Worm (Caenorhabditis elegans) whole organism, early embryonic: Measurements from ENCODE around the gene prk-1.

Experiments
- B0310.2 ChIP-seq: sonication (generic microtip); optimal IDR thresholded peaks from 2 replicates; lab custom pipeline; 2016; ENCODE audit warnings: mild to moderate bottlenecking, missing genetic modification characterization, missing compliant biosample characterization
- F13C5.2 ChIP-seq: sonication (generic microtip); optimal IDR thresholded peaks from 2 replicates; lab custom pipeline; 2017; ENCODE audit warnings: mild to moderate bottlenecking, missing genetic modification characterization, inconsistent platforms, missing compliant biosample characterization
- aly-1 ChIP-seq: sonication (generic microtip); optimal IDR thresholded peaks from 2 replicates; lab custom pipeline; 2016; ENCODE audit warnings: missing genetic modification characterization, missing compliant biosample characterization
- ama-1 ChIP-seq: fragments of 150-350 bp; optimal IDR thresholded peaks from 2 replicates; lab custom pipeline; 2014
- ceh-13 ChIP-seq: fragments of 200-800 bp; sonication (Bioruptor generic); optimal IDR thresholded peaks from 2 replicates; lab custom pipeline; 2018; ENCODE audit warnings: mild to moderate bottlenecking, missing genetic modification characterization, missing compliant biosample characterization
- ceh-36 ChIP-seq: sonication (generic microtip); optimal IDR thresholded peaks from 2 replicates; lab custom pipeline; 2016; ENCODE audit warnings: missing genetic modification characterization, inconsistent platforms, missing compliant biosample characterization
- ets-7 ChIP-seq: sonication (generic microtip); optimal IDR thresholded peaks from 2 replicates; lab custom pipeline; 2016; ENCODE audit warnings: missing genotype, missing genetic modification characterization, missing compliant biosample characterization
- flt-1 ChIP-seq: fragments of 200-800 bp; sonication (Bioruptor generic); IDR thresholded peaks from 2 replicates; pipeline ENCODE4 v1.3.6; 2022; ENCODE audit warnings: missing genetic modification characterization, missing compliant biosample characterization
- hmbx-1 ChIP-seq: sonication (generic microtip); optimal IDR thresholded peaks from 2 replicates; lab custom pipeline; 2016; ENCODE audit warnings: mild to moderate bottlenecking, missing genetic modification characterization, missing compliant biosample characterization
- hmg-4 ChIP-seq: fragments of 200-800 bp; sonication (Bioruptor generic); optimal IDR thresholded peaks from 2 replicates; lab custom pipeline; 2018; ENCODE audit warnings: mild to moderate bottlenecking, missing genetic modification characterization, missing compliant biosample characterization
- hnd-1 ChIP-seq: sonication (generic microtip); optimal IDR thresholded peaks from 2 replicates; lab custom pipeline; 2016; ENCODE audit warnings: missing genetic modification characterization, missing compliant biosample characterization
- pes-1 ChIP-seq: fragments of 200-800 bp; sonication (Bioruptor generic); IDR thresholded peaks from 2 replicates; pipeline ENCODE4 v1.3.6; 2022; ENCODE audit warnings: missing genetic modification reagents, missing genetic modification characterization, missing compliant biosample characterization
- scrt-1 ChIP-seq: fragments of 200-800 bp; sonication (Bioruptor generic); IDR thresholded peaks from 2 replicates; pipeline ENCODE4 v1.3.6; 2022; ENCODE audit warnings: missing genetic modification characterization, missing compliant biosample characterization
- sea-1 ChIP-seq: fragments of 200-800 bp; sonication (Bioruptor generic); conservative IDR thresholded peaks from 2 replicates; pipeline ENCODE4 v1.3.6; 2022; ENCODE audit warnings: missing genetic modification characterization, missing compliant biosample characterization
- tbx-11 ChIP-seq: fragments of 200-800 bp; sonication (Bioruptor generic); IDR thresholded peaks from 2 replicates; pipeline ENCODE4 v1.3.6; 2022; ENCODE audit warnings: missing genetic modification characterization, missing compliant biosample characterization
- tbx-37 ChIP-seq: fragments of 200-800 bp; sonication (Bioruptor generic); conservative IDR thresholded peaks from 2 replicates; pipeline ENCODE4 v1.3.6; 2022; ENCODE audit warnings: missing genetic modification reagents, missing genetic modification characterization, missing compliant biosample characterization
- tra-4 ChIP-seq: sonication (generic microtip); optimal IDR thresholded peaks from 2 replicates; lab custom pipeline; 2017; ENCODE audit warnings: missing genetic modification characterization, missing compliant biosample characterization

Gene prk-1

ce11 chrIII:7002143-7002542 is 12.2 kb downstream of the prk-1 start:
- TF ChIP-seq ceh-13 (no peak), aly-1 (no peak)

ce11 chrIII:7005350-7005749 is 15.4 kb downstream of the prk-1 start, which contains the start of gene C06E8.5:
C06E8.5 (minus strand) TSS chrIII:7005450.
- no peak for TF ChIP-seq B0310.2 (tag; lab: Kevin White, UChicago)

DNA sequence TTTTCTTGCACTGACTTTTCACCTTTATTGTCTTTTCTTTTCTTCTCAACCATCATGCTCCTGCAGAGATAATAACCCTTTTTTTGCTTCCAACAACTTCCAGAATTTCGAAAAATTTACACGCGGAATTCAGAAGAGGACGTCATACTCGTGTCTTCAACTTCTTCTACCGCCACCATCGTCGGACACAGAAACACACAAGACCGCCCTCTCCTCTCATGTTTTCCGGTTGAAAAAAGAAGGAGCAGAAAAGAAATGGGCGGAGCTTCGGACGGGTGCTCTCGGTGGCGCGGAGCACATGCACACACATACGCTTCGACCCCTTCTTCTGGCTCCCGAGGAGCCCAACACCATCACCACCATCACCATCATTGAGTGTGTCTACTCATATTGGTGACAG is 18.9 kb downstream of the prk-1 start, which contains the start of gene lgc-38:
Gene lgc-38 (plus strand): TSS at position 301 of the 400 bp plus-strand sequence.
- no peak for TF ChIP-seq tbx-37 (GFP tag; lab: Robert Waterston, UW)
- TF ChIP-seq pes-1 (GFP tag; lab: Robert Waterston, UW) = no peak
- TF ChIP-seq aly-1 = no peak
- no peak for TF ChIP-seq ets-7 (tag; lab: Kevin White, UChicago)
- TF ChIP-seq scrt-1 (GFP tag; lab: Robert Waterston, UW) = no peak
- TF ChIP-seq hmg-4 (GFP tag; lab: Kevin White, UChicago) = no peak
- no peak for TF ChIP-seq ama-1 (lab: Kevin White, UChicago)
- no peak for TF ChIP-seq ceh-13
- no peak for TF ChIP-seq tra-4 (tag; lab: Kevin White, UChicago)
- no peak for TF ChIP-seq hnd-1 (tag; lab: Kevin White, UChicago)
- TF ChIP-seq tbx-11 (GFP tag; lab: Robert Waterston, UW) = no peak
- TF ChIP-seq flt-1 = no peak

ce11 chrIII:7012060-7012459 is 22.1 kb downstream of the prk-1 start:
- no peak for TF ChIP-seq flt-1
- no peak for TF ChIP-seq ama-1 (lab: Kevin White, UChicago)
- no peak for TF ChIP-seq ets-7 (tag; lab: Kevin White, UChicago)

DNA sequence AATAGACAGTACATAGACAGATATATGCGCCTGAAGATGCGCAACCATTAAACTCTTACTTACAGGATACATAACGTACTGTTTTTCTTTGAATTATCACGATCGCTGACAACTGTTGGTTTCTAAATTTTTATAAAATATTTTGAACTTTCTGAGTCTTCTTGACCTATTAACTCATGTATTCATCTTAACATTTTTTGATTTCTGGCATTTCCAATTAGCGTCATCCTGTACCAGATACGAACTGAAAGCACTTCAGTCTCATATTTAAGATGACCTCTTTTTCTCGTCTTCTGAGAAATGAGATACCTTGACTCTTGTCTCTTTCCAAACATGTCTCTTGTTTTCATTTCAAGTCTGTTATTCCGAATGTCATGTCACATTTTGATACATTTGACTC is 23.8 kb downstream of the prk-1 start:
- TF ChIP-seq F13C5.2 (tag; lab: Kevin White, UChicago) (no peak), tbx-37 (GFP tag; lab: Robert Waterston, UW) (no peak)

DNA sequence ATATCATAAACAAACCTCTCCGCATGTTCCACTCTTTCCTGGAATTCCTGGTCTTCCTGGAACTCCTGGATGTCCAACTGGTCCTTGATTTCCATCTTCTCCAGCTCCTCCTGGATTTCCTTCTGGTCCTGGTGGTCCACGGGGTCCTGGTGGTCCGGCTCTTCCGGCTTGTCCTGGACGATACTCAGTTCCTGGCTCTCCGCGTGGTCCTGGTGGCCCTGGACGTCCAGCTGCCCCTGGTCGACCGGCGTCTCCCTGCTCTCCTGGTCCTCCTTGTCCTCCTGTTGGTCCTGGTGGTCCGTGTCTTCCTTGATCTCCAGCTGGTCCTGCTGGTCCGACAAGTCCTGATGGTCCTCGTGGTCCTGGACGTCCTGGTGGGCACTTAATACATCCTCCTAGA is 29.8 kb downstream of the prk-1 start:
- TF ChIP-seq ama-1 (lab: Kevin White, UChicago) = no peak
- TF ChIP-seq flt-1 = no peak
- no peak for TF ChIP-seq hmg-4 (GFP tag; lab: Kevin White, UChicago)
- TF ChIP-seq B0310.2 (tag; lab: Kevin White, UChicago) = no peak
- TF ChIP-seq hmbx-1 = no peak
- no peak for TF ChIP-seq aly-1
- TF ChIP-seq tbx-11 (GFP tag; lab: Robert Waterston, UW) = no peak
- TF ChIP-seq pes-1 (GFP tag; lab: Robert Waterston, UW) = no peak
- TF ChIP-seq sea-1 (GFP tag; lab: Robert Waterston, UW) = no peak
- no peak for TF ChIP-seq tbx-37 (GFP tag; lab: Robert Waterston, UW)
- TF ChIP-seq hnd-1 (tag; lab: Kevin White, UChicago) = no peak
- no peak for TF ChIP-seq scrt-1 (GFP tag; lab: Robert Waterston, UW)
- no peak for TF ChIP-seq tra-4 (tag; lab: Kevin White, UChicago)

DNA sequence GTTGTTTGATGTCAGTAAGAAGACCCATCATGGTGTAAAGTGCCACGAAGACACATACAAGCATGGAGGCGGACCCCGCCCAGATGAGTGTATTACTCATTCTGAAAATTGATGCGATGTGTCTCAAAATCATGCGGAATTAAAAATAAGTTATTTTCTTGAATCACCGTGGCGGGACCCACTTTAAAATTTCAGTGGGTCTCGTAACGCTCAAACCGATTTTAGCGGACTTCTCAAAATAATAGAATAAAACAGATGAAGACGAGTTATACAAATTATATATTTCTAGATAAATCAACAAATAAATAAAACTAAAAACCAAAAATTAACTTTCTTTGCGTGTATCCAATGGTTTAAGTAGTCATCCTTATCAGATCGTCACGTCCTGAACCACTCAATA is 30.5 kb downstream of the prk-1 start, which contains the start of gene col-8:
Gene col-8 (minus strand): TSS at position 101 of the 400 bp plus-strand sequence.
- TF ChIP-seq tbx-37 (GFP tag; lab: Robert Waterston, UW) (no peak), aly-1 (no peak), hmg-4 (GFP tag; lab: Kevin White, UChicago) (no peak), flt-1 (no peak), sea-1 (GFP tag; lab: Robert Waterston, UW) (no peak), tra-4 (tag; lab: Kevin White, UChicago) (no peak), B0310.2 (tag; lab: Kevin White, UChicago) (no peak), ceh-13 (no peak), tbx-11 (GFP tag; lab: Robert Waterston, UW) (no peak), ama-1 (lab: Kevin White, UChicago) (no peak), hnd-1 (tag; lab: Kevin White, UChicago) (no peak), scrt-1 (GFP tag; lab: Robert Waterston, UW) (no peak), pes-1 (GFP tag; lab: Robert Waterston, UW) (no peak), ceh-36 (tag; lab: Kevin White, UChicago) (no peak), hmbx-1 (no peak)

ce11 chrIII:7021156-7021637 is 31.2 kb downstream of the prk-1 start, which contains the start of gene rfl-1:
rfl-1 (plus strand) TSS chrIII:7021206.
- TF ChIP-seq scrt-1 (GFP tag; lab: Robert Waterston, UW) (no peak), hmg-4 (GFP tag; lab: Kevin White, UChicago) (no peak), hnd-1 (tag; lab: Kevin White, UChicago) (no peak), ceh-13 (no peak), ets-7 (tag; lab: Kevin White, UChicago) (no peak), B0310.2 (tag; lab: Kevin White, UChicago) (no peak), tbx-37 (GFP tag; lab: Robert Waterston, UW) (no peak), sea-1 (GFP tag; lab: Robert Waterston, UW) (no peak)

DNA sequence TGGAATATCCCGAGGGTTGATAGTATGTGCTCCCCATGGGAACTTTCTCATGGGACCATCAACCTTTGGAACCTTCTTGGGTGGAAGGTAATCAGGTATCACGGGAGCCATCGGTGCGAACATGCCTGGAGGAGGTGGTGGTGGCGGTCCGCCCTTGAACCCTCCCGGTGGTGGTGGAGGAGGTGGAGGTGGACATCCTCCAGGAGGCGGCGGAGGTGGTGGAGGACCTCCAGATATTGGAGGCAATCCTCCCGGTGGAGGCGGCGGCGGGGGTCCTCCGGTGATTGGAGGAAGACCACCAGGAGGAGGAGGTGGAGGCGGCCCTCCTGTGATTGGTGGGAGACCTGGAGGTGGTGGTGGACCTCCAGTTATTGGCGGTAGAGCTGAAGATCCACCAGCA is 35.9 kb downstream of the prk-1 start:
- TF ChIP-seq F13C5.2 (tag; lab: Kevin White, UChicago) (no peak), hmbx-1 (no peak), ceh-13 (no peak), pes-1 (GFP tag; lab: Robert Waterston, UW) (no peak), scrt-1 (GFP tag; lab: Robert Waterston, UW) (no peak), ama-1 (lab: Kevin White, UChicago) (no peak)
